Worm (Caenorhabditis elegans) whole organism, L1 larva: ENCODE measurements around the gene Y46G5A.34.

Experiments used
- ama-1 ChIP-seq: fragments of 150-350 bp; optimal IDR thresholded peaks from 2 replicates; lab custom pipeline; 2014
- dsc-1 ChIP-seq: sonication (generic microtip); optimal IDR thresholded peaks from 2 replicates; lab custom pipeline; 2016; ENCODE audit warnings: mild to moderate bottlenecking, missing genetic modification characterization, missing compliant biosample characterization
- fkh-10 ChIP-seq: sonication (generic microtip); optimal IDR thresholded peaks from 2 replicates; lab custom pipeline; 2017; ENCODE audit warnings: missing biosample characterization, missing genetic modification reagents, missing genetic modification characterization
- lir-3 ChIP-seq: sonication (generic microtip); optimal IDR thresholded peaks from 2 replicates; lab custom pipeline; 2016; ENCODE audit warnings: mild to moderate bottlenecking, missing genetic modification characterization, moderate library complexity, missing compliant biosample characterization; ENCODE audit not compliant: poor library complexity
- nhr-11 ChIP-seq: fragments of 150-350 bp; optimal IDR thresholded peaks from 2 replicates; lab custom pipeline; 2014; ENCODE audit warnings: missing biosample characterization, missing genetic modification characterization
- nhr-237 ChIP-seq: fragments of 150-350 bp; optimal IDR thresholded peaks from 2 replicates; lab custom pipeline; 2014; ENCODE audit warnings: missing biosample characterization, missing genetic modification characterization
- nhr-47 ChIP-seq: sonication (generic microtip); optimal IDR thresholded peaks from 2 replicates; lab custom pipeline; 2016; ENCODE audit warnings: mild to moderate bottlenecking, missing genetic modification characterization, moderate library complexity, missing compliant biosample characterization
- pqm-1 ChIP-seq: sonication (generic microtip); optimal IDR thresholded peaks from 3 replicates; lab custom pipeline; 2017; ENCODE audit warnings: missing biosample characterization, missing genetic modification characterization
- snpc-4 ChIP-seq: fragments of 150-350 bp; optimal IDR thresholded peaks from 2 replicates; lab custom pipeline; 2014; ENCODE audit warnings: missing biosample characterization, missing genetic modification characterization
- sptf-1 ChIP-seq: fragments of 150-350 bp; optimal IDR thresholded peaks from 2 replicates; lab custom pipeline; 2014; ENCODE audit warnings: missing biosample characterization, missing genetic modification characterization
- unc-130 ChIP-seq: fragments of 150-350 bp; optimal IDR thresholded peaks from 2 replicates; lab custom pipeline; 2017; ENCODE audit warnings: missing biosample characterization, missing genetic modification characterization, inconsistent platforms
- unc-62 ChIP-seq: fragments of 150-350 bp; optimal IDR thresholded peaks from 2 replicates; lab custom pipeline; 2014; ENCODE audit warnings: missing biosample characterization, missing genetic modification reagents, missing genetic modification characterization
- ztf-11 ChIP-seq, 2 experiments: sonication (generic microtip); optimal IDR thresholded peaks; 2 replicates each; lab custom pipeline; 2016 to 2017; ENCODE audit warnings: missing genetic modification characterization in 2 of 2, missing biosample characterization in 1 of 2, missing compliant biosample characterization in 1 of 2
- ztf-4 ChIP-seq: fragments of 150-350 bp; optimal IDR thresholded peaks from 2 replicates; lab custom pipeline; 2014; ENCODE audit warnings: missing biosample characterization, missing genetic modification characterization

- TF ChIP-seq fkh-10 (GFP tag; lab: Kevin White, UChicago) = no peak
- no peak for TF ChIP-seq pqm-1 (tag; lab: Kevin White, UChicago)
- no peak for TF ChIP-seq nhr-237 (tag; lab: Kevin White, UChicago)
- no peak for TF ChIP-seq dsc-1 (tag; lab: Kevin White, UChicago)
- TF ChIP-seq sptf-1 (tag; lab: Kevin White, UChicago) = no peak
- TF ChIP-seq nhr-11 (tag; lab: Kevin White, UChicago) = no peak
- TF ChIP-seq snpc-4 (tag; lab: Kevin White, UChicago) = no peak
- TF ChIP-seq unc-130 = no peak
- no peak for TF ChIP-seq ama-1 (lab: Kevin White, UChicago)
- no peak for TF ChIP-seq unc-62 (GFP tag; lab: Kevin White, UChicago)
- no peak for TF ChIP-seq ztf-11 (tag; optimal IDR thresholded peaks at IDR 0.05; lab: Kevin White, UChicago)
- no peak for TF ChIP-seq ztf-4 (tag; lab: Kevin White, UChicago)
- no peak for TF ChIP-seq lir-3 (tag; lab: Kevin White, UChicago)
- no peak for TF ChIP-seq nhr-47 (tag; lab: Kevin White, UChicago)
Observed at ce11 chrII:12766443-12767188, 9.9 kb upstream of the Y46G5A.34 start.
